Worm (Caenorhabditis elegans): ENCODE results near the gene F22E12.1.

F22E12.1 gene

ce11 chrV:10467104-10467503 lies 10.0 kb upstream of the F22E12.1 start:
- no peak for TF ChIP-seq sptf-1 (tag; optimal IDR thresholded peaks at IDR 0.05)
- TF ChIP-seq zip-8 (tag; optimal IDR thresholded peaks at IDR 0.05), result peak; percentile 67
- TF ChIP-seq mls-2 (tag; optimal IDR thresholded peaks at IDR 0.05), result no peak

ce11 chrV:10466607-10467092 lies 9.5 kb upstream of the F22E12.1 start:
- TF ChIP-seq mls-2 (tag; optimal IDR thresholded peaks at IDR 0.05), result peak; percentile 78
- peak; percentile 89 for TF ChIP-seq ceh-39 (tag; optimal IDR thresholded peaks at IDR 0.05)
- peak; percentile 68 for TF ChIP-seq lin-13 (tag; optimal IDR thresholded peaks at IDR 0.05)
- TF ChIP-seq zip-8 (tag; optimal IDR thresholded peaks at IDR 0.05), result no peak
- peak; percentile 60 for TF ChIP-seq sptf-1 (tag; optimal IDR thresholded peaks at IDR 0.05)
- TF ChIP-seq sem-2 (GFP tag; optimal IDR thresholded peaks at IDR 0.05), result no peak
- peak; percentile 89 for TF ChIP-seq ham-2 (GFP tag; optimal IDR thresholded peaks at IDR 0.05)
- TF ChIP-seq ztf-11 (tag; optimal IDR thresholded peaks at IDR 0.05), result peak; percentile 55
- TF ChIP-seq tbx-8 (GFP tag; optimal IDR thresholded peaks at IDR 0.05), result no peak
- peak; percentile 59 for TF ChIP-seq nhr-2 (tag; optimal IDR thresholded peaks at IDR 0.05)
- no peak for TF ChIP-seq mab-5 (tag; optimal IDR thresholded peaks at IDR 0.05)
- peak; percentile 60 for TF ChIP-seq cnd-1 (tag; optimal IDR thresholded peaks at IDR 0.05)
- peak; percentile 96 for TF ChIP-seq unc-120 (tag; optimal IDR thresholded peaks at IDR 0.05; ENCODE audit: poor library complexity, severe bottlenecking)
- TF ChIP-seq unc-62 (GFP tag; optimal IDR thresholded peaks at IDR 0.05), result peak; percentile 84
- peak; percentile 90 for TF ChIP-seq ces-1 (GFP tag; optimal IDR thresholded peaks at IDR 0.05)
- peak; percentile 69 for TF ChIP-seq M03D4.4 (tag; optimal IDR thresholded peaks at IDR 0.05)
- TF ChIP-seq nhr-237 (tag; optimal IDR thresholded peaks at IDR 0.05), result peak; percentile 96
- peak; percentile 33 for TF ChIP-seq drap-1 (GFP tag; optimal IDR thresholded peaks at IDR 0.05)
- TF ChIP-seq nhr-28 (tag; optimal IDR thresholded peaks at IDR 0.05), result peak; percentile 2
- peak; percentile 54 for TF ChIP-seq hlh-1 (tag; optimal IDR thresholded peaks at IDR 0.05)
- no peak for TF ChIP-seq snpc-4 (tag; optimal IDR thresholded peaks at IDR 0.05)
- TF ChIP-seq elt-3 (tag; optimal IDR thresholded peaks at IDR 0.05), result peak; percentile 58
- TF ChIP-seq lsy-2 (tag; optimal IDR thresholded peaks at IDR 0.05), result peak; percentile 77
- peak; percentile 94 for TF ChIP-seq pha-4 (tag; optimal IDR thresholded peaks at IDR 0.05)
- peak; percentile 8 for TF ChIP-seq ceh-83 (GFP tag; optimal IDR thresholded peaks at IDR 0.05)
- TF ChIP-seq mep-1 (tag; optimal IDR thresholded peaks at IDR 0.05), result peak; percentile 95
- no peak for TF ChIP-seq ceh-43 (GFP tag; optimal IDR thresholded peaks at IDR 0.05)
- peak; percentile 65 for TF ChIP-seq elt-1 (tag; optimal IDR thresholded peaks at IDR 0.05; ENCODE audit: borderline replicate concordance, insufficient read depth)

- TF ChIP-seq ceh-39 (tag; optimal IDR thresholded peaks at IDR 0.05), result no peak
Measured at ce11 chrV:10465478-10465877, 8.3 kb upstream of the F22E12.1 start.

ce11 chrV:10464746-10465145 lies 7.6 kb upstream of the F22E12.1 start:
- no peak for TF ChIP-seq ceh-43 (GFP tag; optimal IDR thresholded peaks at IDR 0.05)
- TF ChIP-seq elt-1 (tag; optimal IDR thresholded peaks at IDR 0.05; ENCODE audit: borderline replicate concordance, insufficient read depth), result no peak
- no peak for TF ChIP-seq nhr-28 (tag; optimal IDR thresholded peaks at IDR 0.05)
- no peak for TF ChIP-seq hlh-1 (tag; optimal IDR thresholded peaks at IDR 0.05)
- TF ChIP-seq flh-1 (GFP tag; optimal IDR thresholded peaks at IDR 0.05), result no peak
- no peak for TF ChIP-seq cnd-1 (tag; optimal IDR thresholded peaks at IDR 0.05)
- no peak for TF ChIP-seq lin-13 (tag; optimal IDR thresholded peaks at IDR 0.05)
- no peak for TF ChIP-seq ham-2 (GFP tag; optimal IDR thresholded peaks at IDR 0.05)
- TF ChIP-seq elt-3 (tag; optimal IDR thresholded peaks at IDR 0.05), result no peak
- no peak for TF ChIP-seq unc-120 (tag; optimal IDR thresholded peaks at IDR 0.05; ENCODE audit: poor library complexity, severe bottlenecking)
- no peak for TF ChIP-seq unc-62 (GFP tag; optimal IDR thresholded peaks at IDR 0.05)
- no peak for TF ChIP-seq zip-8 (tag; optimal IDR thresholded peaks at IDR 0.05)
- no peak for TF ChIP-seq mls-2 (tag; optimal IDR thresholded peaks at IDR 0.05)
- no peak for TF ChIP-seq mep-1 (tag; optimal IDR thresholded peaks at IDR 0.05)
- no peak for TF ChIP-seq lin-32 (GFP tag; optimal IDR thresholded peaks at IDR 0.05)
- no peak for TF ChIP-seq blmp-1 (tag; optimal IDR thresholded peaks at IDR 0.05)
- TF ChIP-seq snpc-4 (tag; optimal IDR thresholded peaks at IDR 0.05), result no peak
- TF ChIP-seq ceh-39 (tag; optimal IDR thresholded peaks at IDR 0.05), result no peak
- no peak for TF ChIP-seq nhr-2 (tag; optimal IDR thresholded peaks at IDR 0.05)
- TF ChIP-seq drap-1 (GFP tag; optimal IDR thresholded peaks at IDR 0.05), result no peak

- TF ChIP-seq snpc-4 (tag; optimal IDR thresholded peaks at IDR 0.05), result no peak
- no peak for TF ChIP-seq tbx-8 (GFP tag; optimal IDR thresholded peaks at IDR 0.05)
- no peak for TF ChIP-seq elt-3 (tag; optimal IDR thresholded peaks at IDR 0.05)
- no peak for TF ChIP-seq ham-2 (GFP tag; optimal IDR thresholded peaks at IDR 0.05)
- TF ChIP-seq mab-5 (tag; optimal IDR thresholded peaks at IDR 0.05), result no peak
- TF ChIP-seq sem-2 (GFP tag; optimal IDR thresholded peaks at IDR 0.05), result no peak
- no peak for TF ChIP-seq unc-62 (GFP tag; optimal IDR thresholded peaks at IDR 0.05)
- TF ChIP-seq unc-39 (tag; optimal IDR thresholded peaks at IDR 0.05), result no peak
Measured at ce11 chrV:10464160-10464559, 7.0 kb upstream of the F22E12.1 start.
